Fruit fly (Drosophila melanogaster) whole organism, adult: ENCODE results near the gene Art4.

Experiments used
- CG11617 ChIP-seq: fragments of 200-800 bp; sonication (Bioruptor generic); optimal IDR thresholded peaks from 2 replicates; lab custom pipeline; 2017; ENCODE audit warnings: mild to moderate bottlenecking, missing biosample characterization, missing genetic modification reagents, missing genetic modification characterization
- CG12768 ChIP-seq: fragments of 200-800 bp; sonication (Bioruptor generic); optimal IDR thresholded peaks from 2 replicates; lab custom pipeline; 2017; ENCODE audit warnings: missing biosample characterization, missing genetic modification characterization, mild to moderate bottlenecking, moderate library complexity, missing genetic modification reagents
- CG14711 ChIP-seq: fragments of 200-800 bp; sonication (Bioruptor generic); optimal IDR thresholded peaks from 2 replicates; lab custom pipeline; 2018; ENCODE audit warnings: missing biosample characterization, mild to moderate bottlenecking, missing genetic modification characterization, moderate library complexity
- CG1620 ChIP-seq: fragments of 200-800 bp; sonication (Bioruptor generic); optimal IDR thresholded peaks from 2 replicates; lab custom pipeline; 2016; ENCODE audit warnings: missing biosample characterization, missing genetic modification characterization
- CG33017 ChIP-seq: fragments of 200-800 bp; sonication (Bioruptor generic); optimal IDR thresholded peaks from 2 replicates; lab custom pipeline; 2018; ENCODE audit warnings: missing biosample characterization, mild to moderate bottlenecking, missing genetic modification characterization, moderate library complexity
- CG5204 ChIP-seq: fragments of 200-800 bp; sonication (Bioruptor generic); optimal IDR thresholded peaks from 2 replicates; lab custom pipeline; 2016; ENCODE audit warnings: missing biosample characterization, missing genetic modification characterization
- CG7045 ChIP-seq: fragments of 200-800 bp; sonication (Bioruptor generic); optimal IDR thresholded peaks from 2 replicates; lab custom pipeline; 2017; ENCODE audit warnings: missing biosample characterization, mild to moderate bottlenecking, missing genetic modification characterization
- CG7101 ChIP-seq: fragments of 200-800 bp; sonication (Bioruptor generic); optimal IDR thresholded peaks from 2 replicates; lab custom pipeline; 2018; ENCODE audit warnings: missing biosample characterization, mild to moderate bottlenecking, missing genetic modification characterization, moderate library complexity
- Clk ChIP-seq: fragments of 200-800 bp; sonication (Bioruptor generic); optimal IDR thresholded peaks from 2 replicates; lab custom pipeline; 2017; ENCODE audit warnings: missing biosample characterization, missing genetic modification characterization
- Crg-1 ChIP-seq: fragments of 200-800 bp; sonication (Bioruptor generic); optimal IDR thresholded peaks from 2 replicates; lab custom pipeline; 2016; ENCODE audit warnings: missing biosample characterization, missing genetic modification characterization
- Hr96 ChIP-seq: fragments of 200-800 bp; sonication (Bioruptor generic); optimal IDR thresholded peaks from 2 replicates; lab custom pipeline; 2016; ENCODE audit warnings: missing biosample characterization, missing genetic modification characterization
- Mnt ChIP-seq: fragments of 200-800 bp; sonication (Bioruptor generic); optimal IDR thresholded peaks from 2 replicates; lab custom pipeline; 2016; ENCODE audit warnings: missing biosample characterization, mild to moderate bottlenecking, missing genetic modification characterization
- bab1 ChIP-seq: fragments of 200-800 bp; sonication (Bioruptor generic); optimal IDR thresholded peaks from 3 replicates; lab custom pipeline; 2019; ENCODE audit warnings: missing biosample characterization, mild to moderate bottlenecking, missing genetic modification characterization, moderate library complexity
- cic ChIP-seq: fragments of 200-800 bp; sonication (Bioruptor generic); optimal IDR thresholded peaks from 2 replicates; lab custom pipeline; 2017; ENCODE audit warnings: missing biosample characterization, mild to moderate bottlenecking, missing genetic modification characterization, moderate library complexity
- cnc ChIP-seq, 2 experiments: fragments of >200 bp; optimal IDR thresholded peaks; 2 replicates each; lab custom pipeline; 2017
- kay ChIP-seq: fragments of 200-800 bp; sonication (Bioruptor generic); peaks from one replicate; lab custom pipeline; 2016; ENCODE audit warnings: missing biosample characterization, missing genetic modification characterization, borderline replicate concordance
- ovo ChIP-seq: fragments of 200-800 bp; sonication (Bioruptor generic); optimal IDR thresholded peaks from 2 replicates; lab custom pipeline; 2016; ENCODE audit warnings: missing biosample characterization, missing genetic modification characterization
- pad ChIP-seq: fragments of 200-800 bp; sonication (Bioruptor generic); optimal IDR thresholded peaks from 3 replicates; lab custom pipeline; 2017; ENCODE audit warnings: missing biosample characterization, missing genetic modification characterization, mild to moderate bottlenecking, moderate library complexity, missing genetic modification reagents
- tj ChIP-seq: fragments of 200-800 bp; sonication (Bioruptor generic); optimal IDR thresholded peaks from 3 replicates; lab custom pipeline; 2017; ENCODE audit warnings: missing biosample characterization, mild to moderate bottlenecking, missing genetic modification characterization, moderate library complexity
- toe ChIP-seq: fragments of 200-800 bp; sonication (Bioruptor generic); optimal IDR thresholded peaks from 2 replicates; lab custom pipeline; 2016; ENCODE audit warnings: missing biosample characterization, missing genetic modification characterization

The Art4 gene

dm6 chr3R:10024032-10024712 is 38.3 kb upstream of the Art4 start:
- TF ChIP-seq Crg-1 (GFP tag; lab: Kevin White, UChicago) (no peak), CG5204 (no peak)

- TF ChIP-seq CG33017 (tag; lab: Kevin White, UChicago): no peak
- TF ChIP-seq bab1 (GFP tag; lab: Kevin White, UChicago): peak; percentile 66
These were observed 15.4 kb upstream of the Art4 start, which contains the start of gene CG5359 for dm6 chr3R:10001174-10001789. CG5359 (minus strand) TSS chr3R:10001276.

- no peak for TF ChIP-seq cnc (optimal IDR thresholded peaks at IDR 0.05; lab: Kevin White, UChicago)
- no peak for TF ChIP-seq bab1 (GFP tag; lab: Kevin White, UChicago)
- TF ChIP-seq ovo (GFP tag; lab: Kevin White, UChicago): no peak
- no peak for TF ChIP-seq Hr96 (GFP tag; lab: Kevin White, UChicago)
- TF ChIP-seq CG33017 (tag; lab: Kevin White, UChicago): no peak
- TF ChIP-seq cic (GFP tag; lab: Kevin White, UChicago): no peak
- no peak for TF ChIP-seq Crg-1 (GFP tag; lab: Kevin White, UChicago)
- TF ChIP-seq pad (GFP tag; lab: Kevin White, UChicago): no peak
- no peak for TF ChIP-seq toe (GFP tag; lab: Kevin White, UChicago)
- TF ChIP-seq kay (GFP tag; lab: Kevin White, UChicago): no peak
- TF ChIP-seq CG5204: no peak
- TF ChIP-seq CG7045 (GFP tag; lab: Kevin White, UChicago): no peak
- no peak for TF ChIP-seq tj (GFP tag; lab: Kevin White, UChicago)
- no peak for TF ChIP-seq Mnt (GFP tag; lab: Kevin White, UChicago)
- TF ChIP-seq CG7101: no peak
These were observed 10.9 kb upstream of the Art4 start, which contains the start of the genes Gr85a and Spn85F for dm6 chr3R:9996689-9997213. Gr85a (minus strand) TSS chr3R:9996789. Spn85F (plus strand) TSS chr3R:9997163.

- TF ChIP-seq pad (GFP tag; lab: Kevin White, UChicago): no peak
- no peak for TF ChIP-seq kay (GFP tag; lab: Kevin White, UChicago)
- no peak for TF ChIP-seq cic (GFP tag; lab: Kevin White, UChicago)
- no peak for TF ChIP-seq Clk (GFP tag; lab: Kevin White, UChicago)
- TF ChIP-seq ovo (GFP tag; lab: Kevin White, UChicago): no peak
- no peak for TF ChIP-seq CG11617 (GFP tag; lab: Kevin White, UChicago)
- no peak for TF ChIP-seq CG33017 (tag; lab: Kevin White, UChicago)
These were observed 6.9 kb downstream of the Art4 start for dm6 chr3R:9978977-9979376.

dm6 chr3R:9977494-9977893 is 8.4 kb downstream of the Art4 start:
- TF ChIP-seq Hr96 (GFP tag; lab: Kevin White, UChicago) (no peak), CG33017 (tag; lab: Kevin White, UChicago) (no peak), cic (GFP tag; lab: Kevin White, UChicago) (no peak), toe (GFP tag; lab: Kevin White, UChicago) (no peak), kay (GFP tag; lab: Kevin White, UChicago) (no peak)

- TF ChIP-seq cic (GFP tag; lab: Kevin White, UChicago): peak; percentile 51
- no peak for TF ChIP-seq tj (GFP tag; lab: Kevin White, UChicago)
- TF ChIP-seq pad (GFP tag; lab: Kevin White, UChicago): peak; percentile 18
- TF ChIP-seq CG7045 (GFP tag; lab: Kevin White, UChicago): no peak
- no peak for TF ChIP-seq ovo (GFP tag; lab: Kevin White, UChicago)
- no peak for TF ChIP-seq CG14711 (tag; lab: Kevin White, UChicago)
- peak; percentile 24 for TF ChIP-seq Clk (GFP tag; lab: Kevin White, UChicago)
- no peak for TF ChIP-seq bab1 (GFP tag; lab: Kevin White, UChicago)
- no peak for TF ChIP-seq CG33017 (tag; lab: Kevin White, UChicago)
- TF ChIP-seq CG12768 (GFP tag; lab: Kevin White, UChicago): peak; percentile 68
- no peak for TF ChIP-seq cnc (optimal IDR thresholded peaks at IDR 0.05; lab: Kevin White, UChicago)
- peak; percentile 23 for TF ChIP-seq kay (GFP tag; lab: Kevin White, UChicago)
- no peak for TF ChIP-seq toe (GFP tag; lab: Kevin White, UChicago)
- TF ChIP-seq Hr96 (GFP tag; lab: Kevin White, UChicago): no peak
- no peak for TF ChIP-seq CG1620
- TF ChIP-seq CG11617 (GFP tag; lab: Kevin White, UChicago): no peak
- TF ChIP-seq Crg-1 (GFP tag; lab: Kevin White, UChicago): no peak
- TF ChIP-seq CG7101: no peak
- peak; percentile 43 for TF ChIP-seq Mnt (GFP tag; lab: Kevin White, UChicago)
- no peak for TF ChIP-seq CG5204
These were observed 16.8 kb downstream of the Art4 start for dm6 chr3R:9968827-9969675.
